Worm (Caenorhabditis elegans): Measurements from ENCODE around the gene mam-5.

DNA sequence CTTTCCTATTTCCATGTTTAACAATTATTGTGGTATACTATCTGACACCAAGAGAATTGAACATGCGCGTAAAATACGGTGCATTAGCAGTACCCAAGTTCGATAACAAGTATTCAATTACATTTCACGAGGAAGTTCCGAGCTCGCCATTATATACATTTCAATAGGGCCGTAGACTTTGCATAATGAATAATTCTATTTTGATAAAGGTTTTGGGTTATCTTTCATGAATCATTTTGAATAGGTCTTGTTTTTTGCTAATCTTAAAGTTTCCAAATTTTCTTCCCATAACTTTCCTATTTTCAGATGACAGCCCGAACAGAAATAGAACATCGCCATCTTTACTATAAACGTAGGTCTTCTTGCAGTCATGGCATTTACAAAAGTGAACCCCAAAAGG lies 26.3 kb upstream of the mam-5 start, which contains the start of gene C50H2.13:
- TF ChIP-seq dao-5 (tag; optimal IDR thresholded peaks at IDR 0.05) (no peak), him-1 (tag; optimal IDR thresholded peaks at IDR 0.05) (no peak), W03F9.2 (tag; optimal IDR thresholded peaks at IDR 0.05) (no peak)

Data from whole organism, L4/young adult.